Fruit fly (Drosophila melanogaster): Measurements from ENCODE around the gene CG9518.

The CG9518 gene

dm6 chrX:14840417-14840872, 30.5 kb downstream of the CG9518 start (continued):
- TF ChIP-seq CG6792 (GFP tag; optimal IDR thresholded peaks at IDR 0.05) (peak; percentile 26), CG3032 (tag; optimal IDR thresholded peaks at IDR 0.05) (peak; percentile 39), net (GFP tag; optimal IDR thresholded peaks at IDR 0.05) (peak; percentile 39), CG4318 (GFP tag; optimal IDR thresholded peaks at IDR 0.05) (peak; percentile 20), CG6276 (GFP tag; optimal IDR thresholded peaks at IDR 0.05) (peak; percentile 36), CG6808 (GFP tag; optimal IDR thresholded peaks at IDR 0.05) (peak; percentile 70), CG11902 (GFP tag; optimal IDR thresholded peaks at IDR 0.05) (no peak), Hr39 (GFP tag; optimal IDR thresholded peaks at IDR 0.05) (no peak), CG34406 (GFP tag; optimal IDR thresholded peaks at IDR 0.05) (peak; percentile 37), CG1621 (tag; optimal IDR thresholded peaks at IDR 0.05) (peak; percentile 37), eg (GFP tag; IDR thresholded peaks at IDR 0.05) (peak; percentile 51; the same call in 1 of the 3 replicates), Sox102F (GFP tag; optimal IDR thresholded peaks at IDR 0.05) (peak; percentile 11)

dm6 chrX:14839739-14840347, 31.1 kb downstream of the CG9518 start:
- no peak for TF ChIP-seq Gug (GFP tag; IDR thresholded peaks at IDR 0.05)
- peak; percentile 13 for TF ChIP-seq Ets96B (tag; optimal IDR thresholded peaks at IDR 0.05)
- no peak for TF ChIP-seq CG11762 (GFP tag; optimal IDR thresholded peaks at IDR 0.05; ENCODE audit: insufficient read depth)
- TF ChIP-seq dac (GFP tag; optimal IDR thresholded peaks at IDR 0.05) = no peak
- no peak for TF ChIP-seq Smox (GFP tag; optimal IDR thresholded peaks at IDR 0.05)
- TF ChIP-seq CG1621 (tag; optimal IDR thresholded peaks at IDR 0.05) = peak; percentile 28
- TF ChIP-seq Sox102F (GFP tag; optimal IDR thresholded peaks at IDR 0.05) = peak; percentile 15
- TF ChIP-seq Sox14 (GFP tag; optimal IDR thresholded peaks at IDR 0.05) = peak; percentile 14
- TF ChIP-seq achi (GFP tag; optimal IDR thresholded peaks at IDR 0.05) = peak; percentile 46
- no peak for TF ChIP-seq CG16779 (tag; optimal IDR thresholded peaks at IDR 0.05)
- no peak for TF ChIP-seq Blimp-1 (GFP tag; optimal IDR thresholded peaks at IDR 0.05)
- TF ChIP-seq vri (GFP tag; optimal IDR thresholded peaks at IDR 0.05) = peak; percentile 19
- no peak for TF ChIP-seq CG6792 (GFP tag; optimal IDR thresholded peaks at IDR 0.05)
- peak; percentile 49 for TF ChIP-seq CG15336 (GFP tag; IDR thresholded peaks at IDR 0.05)
- TF ChIP-seq salr (GFP tag; optimal IDR thresholded peaks at IDR 0.05) = no peak
- peak; percentile 13 for TF ChIP-seq CG3919 (GFP tag; optimal IDR thresholded peaks at IDR 0.05)
- no peak for TF ChIP-seq spab (GFP tag; optimal IDR thresholded peaks at IDR 0.05)
- peak; percentile 19 for TF ChIP-seq acj6 (GFP tag; optimal IDR thresholded peaks at IDR 0.05)
- TF ChIP-seq CG10669 (GFP tag; optimal IDR thresholded peaks at IDR 0.05) = no peak
- TF ChIP-seq Lpt (GFP tag; optimal IDR thresholded peaks at IDR 0.05) = no peak
- peak; percentile 3 for TF ChIP-seq OdsH (GFP tag; optimal IDR thresholded peaks at IDR 0.05)
- peak; percentile 40 for TF ChIP-seq cyc (GFP tag; optimal IDR thresholded peaks at IDR 0.05)
- peak; percentile 30; the same call in 2 of the 3 replicates for TF ChIP-seq CG8119 (GFP tag; IDR thresholded peaks at IDR 0.05)
- no peak for TF ChIP-seq CG34406 (GFP tag; optimal IDR thresholded peaks at IDR 0.05)
- peak; percentile 16 for TF ChIP-seq Eip75B (GFP tag; optimal IDR thresholded peaks at IDR 0.05)
- no peak for TF ChIP-seq dsx (GFP tag; optimal IDR thresholded peaks at IDR 0.05; ENCODE audit: poor library complexity, severe bottlenecking)
- no peak for TF ChIP-seq CG9139 (GFP tag; optimal IDR thresholded peaks at IDR 0.05)
- TF ChIP-seq esn (GFP tag; optimal IDR thresholded peaks at IDR 0.05) = peak; percentile 30
- peak; percentile 5 for TF ChIP-seq Hr4 (GFP tag; optimal IDR thresholded peaks at IDR 0.05)
- no peak for TF ChIP-seq CG6276 (GFP tag; optimal IDR thresholded peaks at IDR 0.05)
- TF ChIP-seq CG7368 (GFP tag; optimal IDR thresholded peaks at IDR 0.05) = peak; percentile 21
- TF ChIP-seq eg (GFP tag; IDR thresholded peaks at IDR 0.05) = peak; percentile 80
- TF ChIP-seq Met (GFP tag; optimal IDR thresholded peaks at IDR 0.05) = peak; percentile 54
- TF ChIP-seq CG6163 (GFP tag; IDR thresholded peaks at IDR 0.05) = peak; percentile 66; the same call in 2 of the 3 replicates
- no peak for TF ChIP-seq Ets21C (GFP tag; optimal IDR thresholded peaks at IDR 0.05)
- no peak for TF ChIP-seq CG11902 (GFP tag; optimal IDR thresholded peaks at IDR 0.05)
- TF ChIP-seq Sox15 (GFP tag; optimal IDR thresholded peaks at IDR 0.05) = no peak
- TF ChIP-seq Eip93F (GFP tag; optimal IDR thresholded peaks at IDR 0.05) = no peak
- TF ChIP-seq CG31627 (GFP tag; optimal IDR thresholded peaks at IDR 0.05) = peak; percentile 46
- peak; percentile 36 for TF ChIP-seq CG32006 (GFP tag; optimal IDR thresholded peaks at IDR 0.05)
- peak; percentile 9 for TF ChIP-seq Eip78C (GFP tag)
- TF ChIP-seq svp (GFP tag) = peak; percentile 65
- peak; percentile 38 for TF ChIP-seq topi (GFP tag; optimal IDR thresholded peaks at IDR 0.05)
- no peak for TF ChIP-seq CG4318 (GFP tag; optimal IDR thresholded peaks at IDR 0.05)
